Worm (Caenorhabditis elegans) whole organism, L3 larva: ENCODE measurements around the gene gst-40.

Experiments
- aly-2 ChIP-seq: fragments of 150-350 bp; optimal IDR thresholded peaks from 2 replicates; lab custom pipeline; 2014; ENCODE audit warnings: missing biosample characterization, missing genetic modification characterization
- ceh-28 ChIP-seq: fragments of 150-350 bp; optimal IDR thresholded peaks from 2 replicates; lab custom pipeline; 2014; ENCODE audit warnings: missing biosample characterization, missing genetic modification reagents, missing genetic modification characterization
- elt-1 ChIP-seq: fragments of 150-350 bp; optimal IDR thresholded peaks from 2 replicates; lab custom pipeline; 2014; ENCODE audit warnings: missing biosample characterization, missing genetic modification characterization
- fos-1 ChIP-seq: fragments of 150-350 bp; optimal IDR thresholded peaks from 2 replicates; lab custom pipeline; 2014; ENCODE audit warnings: missing biosample characterization, missing genetic modification characterization
- jun-1 ChIP-seq: fragments of 150-350 bp; optimal IDR thresholded peaks from 2 replicates; lab custom pipeline; 2014; ENCODE audit warnings: missing biosample characterization, missing genetic modification reagents, missing genetic modification characterization
- lin-15B ChIP-seq: fragments of 150-350 bp; optimal IDR thresholded peaks from 2 replicates; lab custom pipeline; 2014; ENCODE audit warnings: missing biosample characterization, missing genetic modification characterization
- mml-1 ChIP-seq: fragments of 150-350 bp; sonication (generic microtip); optimal IDR thresholded peaks from 3 replicates; lab custom pipeline; 2014; ENCODE audit warnings: missing biosample characterization, missing genetic modification characterization
- nfya-1 ChIP-seq: sonication (generic microtip); optimal IDR thresholded peaks from 2 replicates; lab custom pipeline; 2017; ENCODE audit warnings: missing genetic modification characterization, mild to moderate bottlenecking, missing compliant biosample characterization, antibody characterized with exemption, moderate library complexity; ENCODE audit not compliant: insufficient read depth
- nhr-12 ChIP-seq: fragments of 150-350 bp; optimal IDR thresholded peaks from 2 replicates; lab custom pipeline; 2014; ENCODE audit warnings: missing biosample characterization, missing genetic modification characterization
- nhr-23 ChIP-seq: fragments of 150-350 bp; optimal IDR thresholded peaks from 2 replicates; lab custom pipeline; 2014; ENCODE audit warnings: missing biosample characterization, missing genetic modification reagents, missing genetic modification characterization
- nhr-28 ChIP-seq: fragments of 150-350 bp; optimal IDR thresholded peaks from 2 replicates; lab custom pipeline; 2014; ENCODE audit warnings: missing biosample characterization, missing genetic modification characterization
- nhr-77 ChIP-seq: fragments of 150-350 bp; optimal IDR thresholded peaks from 2 replicates; lab custom pipeline; 2014; ENCODE audit warnings: missing biosample characterization, missing genetic modification characterization
- skn-1 ChIP-seq: fragments of 150-350 bp; optimal IDR thresholded peaks from 2 replicates; lab custom pipeline; 2014; ENCODE audit warnings: missing biosample characterization, missing genetic modification characterization

Gene gst-40

ce11 chrIV:804802-805201 lies 44.5 kb downstream of the gst-40 start, which contains the start of gene Y55F3BL.4:
Gene Y55F3BL.4 (plus strand): TSS chrIV:805102.
- no peak for TF ChIP-seq mml-1
- no peak for TF ChIP-seq nfya-1 (tag; lab: Kevin White, UChicago)
- TF ChIP-seq nhr-77, result no peak
- TF ChIP-seq fos-1, result no peak
- no peak for TF ChIP-seq jun-1 (tag; lab: Kevin White, UChicago)
- no peak for TF ChIP-seq nhr-28 (tag; lab: Kevin White, UChicago)
- TF ChIP-seq elt-1, result no peak

- TF ChIP-seq aly-2 (tag; lab: Kevin White, UChicago), result no peak
- peak; percentile 70 for TF ChIP-seq ceh-28 (tag; lab: Kevin White, UChicago)
- no peak for TF ChIP-seq skn-1
Observed at ce11 chrIV:805693-806092, 45.4 kb downstream of the gst-40 start.

- TF ChIP-seq lin-15B (tag; lab: Kevin White, UChicago) (peak; percentile 14), nhr-23 (tag; lab: Kevin White, UChicago) (no peak), nhr-12 (no peak), nhr-77 (no peak)
Observed at ce11 chrIV:807027-807516, 46.8 kb downstream of the gst-40 start, which contains the start of gene Y55F3BL.6. Gene Y55F3BL.6 (minus strand): TSS chrIV:807077.
